Worm (Caenorhabditis elegans) whole organism, L2 larva: ENCODE results near the gene B0280.17.

Experiments used
- F13H6.1 ChIP-seq: sonication (generic microtip); optimal IDR thresholded peaks from 2 replicates; lab custom pipeline; 2016; ENCODE audit warnings: missing genetic modification characterization, missing compliant biosample characterization
- aly-2 ChIP-seq: fragments of 150-350 bp; optimal IDR thresholded peaks from 2 replicates; lab custom pipeline; 2014; ENCODE audit warnings: missing biosample characterization, missing genetic modification characterization
- ceh-82 ChIP-seq: fragments of 150-350 bp; optimal IDR thresholded peaks from 2 replicates; lab custom pipeline; 2014; ENCODE audit warnings: missing biosample characterization, missing genetic modification characterization
- nhr-12 ChIP-seq: fragments of 150-350 bp; optimal IDR thresholded peaks from 2 replicates; lab custom pipeline; 2014; ENCODE audit warnings: missing biosample characterization, missing genetic modification characterization
- nhr-237 ChIP-seq: fragments of 150-350 bp; optimal IDR thresholded peaks from 2 replicates; lab custom pipeline; 2014; ENCODE audit warnings: missing biosample characterization, missing genetic modification characterization
- nhr-25 ChIP-seq: fragments of 150-350 bp; sonication (generic microtip); optimal IDR thresholded peaks from 3 replicates; lab custom pipeline; 2014; ENCODE audit warnings: missing biosample characterization, missing genetic modification characterization
- sma-3 ChIP-seq: sonication (generic microtip); optimal IDR thresholded peaks from 2 replicates; lab custom pipeline; 2016; ENCODE audit warnings: missing genetic modification reagents, missing genetic modification characterization, missing compliant biosample characterization
- snpc-4 ChIP-seq: fragments of 150-350 bp; optimal IDR thresholded peaks from 2 replicates; lab custom pipeline; 2014; ENCODE audit warnings: missing biosample characterization, missing genetic modification characterization
- zag-1 ChIP-seq: fragments of 150-350 bp; optimal IDR thresholded peaks from 2 replicates; lab custom pipeline; 2014; ENCODE audit warnings: missing biosample characterization, missing genetic modification characterization
- ztf-11 ChIP-seq: sonication (generic microtip); optimal IDR thresholded peaks from 2 replicates; lab custom pipeline; 2017; ENCODE audit warnings: missing biosample characterization, missing genetic modification characterization

ce11 chrIII:7133559-7133958 is 2.4 kb downstream of the B0280.17 start, which contains the start of the genes pot-1 and ggtb-1:
- TF ChIP-seq aly-2 (tag; lab: Kevin White, UChicago): no peak
- TF ChIP-seq sma-3 (GFP tag; lab: Kevin White, UChicago): no peak
- TF ChIP-seq F13H6.1 (tag; lab: Kevin White, UChicago): no peak
- no peak for TF ChIP-seq ztf-11 (tag; lab: Kevin White, UChicago)
- TF ChIP-seq snpc-4: no peak
- TF ChIP-seq nhr-12 (tag; lab: Kevin White, UChicago): no peak
- TF ChIP-seq ceh-82 (tag; lab: Kevin White, UChicago): no peak
- no peak for TF ChIP-seq nhr-25
- no peak for TF ChIP-seq nhr-237 (tag; lab: Kevin White, UChicago)
- TF ChIP-seq zag-1 (tag; lab: Kevin White, UChicago): no peak
